Fruit fly (Drosophila melanogaster) Kc167 (cell line): ENCODE data around the gene Cypl.

ENCODE experiments used
- Myc ChIP-seq: fragments of >200 bp; optimal IDR thresholded peaks from 2 replicates; lab custom pipeline; 2017; ENCODE audit warnings: missing external identifiers
- Sin3A ChIP-seq: fragments of >200 bp; optimal IDR thresholded peaks from 2 replicates; lab custom pipeline; 2018; ENCODE audit warnings: missing external identifiers
- h ChIP-seq: fragments of >200 bp; optimal IDR thresholded peaks from 3 replicates; lab custom pipeline; 2018; ENCODE audit warnings: missing external identifiers
- insv ChIP-seq: fragments of >200 bp; optimal IDR thresholded peaks from 3 replicates; lab custom pipeline; 2018; ENCODE audit warnings: missing external identifiers
- psq ChIP-seq: fragments of >200 bp; optimal IDR thresholded peaks from 2 replicates; lab custom pipeline; 2017; ENCODE audit warnings: missing external identifiers
- ttk ChIP-seq: sonication (Bioruptor generic); optimal IDR thresholded peaks from 2 replicates; lab custom pipeline; 2017; ENCODE audit warnings: missing external identifiers

DNA sequence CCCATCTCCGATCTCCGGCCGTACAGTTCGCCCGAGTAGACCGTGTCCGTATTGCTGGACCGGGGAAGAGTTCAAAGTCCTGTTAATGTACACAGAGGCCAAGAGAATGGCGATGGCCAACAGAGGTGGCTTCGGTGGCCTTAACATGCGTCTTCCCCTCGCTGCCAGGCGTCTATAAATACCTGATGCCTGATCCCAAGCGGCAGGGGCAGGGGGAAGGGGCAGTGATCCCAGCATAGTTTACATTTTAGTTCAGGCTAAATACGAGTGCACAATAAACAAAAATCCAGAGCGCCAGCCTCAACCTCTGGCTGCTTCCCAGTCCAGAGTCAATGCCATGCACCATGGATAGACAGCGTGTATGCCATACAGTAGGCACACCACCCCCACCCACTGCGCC is 45.1 kb upstream of the Cypl start:
- no peak for TF ChIP-seq ttk (lab: Kevin White, UChicago)
- no peak for TF ChIP-seq psq
- TF ChIP-seq Myc (lab: Kevin White, UChicago): no peak
- TF ChIP-seq h (lab: Kevin White, UChicago): no peak
- no peak for TF ChIP-seq insv (lab: Kevin White, UChicago)
- TF ChIP-seq Sin3A (lab: Kevin White, UChicago): no peak
